Worm (Caenorhabditis elegans) whole organism, late embryonic: Measurements from ENCODE around the gene ncap-1.

Experiments
- C08G9.2 ChIP-seq: sonication (generic microtip); optimal IDR thresholded peaks from 2 replicates; lab custom pipeline; 2016; ENCODE audit warnings: mild to moderate bottlenecking, missing genetic modification characterization, moderate library complexity, missing compliant biosample characterization
- K02D7.2 ChIP-seq: sonication (generic microtip); optimal IDR thresholded peaks from 2 replicates; lab custom pipeline; 2017; ENCODE audit warnings: mild to moderate bottlenecking, missing genetic modification characterization, missing compliant biosample characterization
- Y22D7AL.16 ChIP-seq: sonication (generic microtip); optimal IDR thresholded peaks from 2 replicates; lab custom pipeline; 2016; ENCODE audit warnings: missing genetic modification characterization, missing compliant biosample characterization
- ahr-1 ChIP-seq: sonication (generic microtip); optimal IDR thresholded peaks from 2 replicates; lab custom pipeline; 2016; ENCODE audit warnings: missing genetic modification characterization, missing compliant biosample characterization
- ama-1 ChIP-seq: fragments of 150-350 bp; optimal IDR thresholded peaks from 2 replicates; lab custom pipeline; 2014
- ceh-14 ChIP-seq: sonication (generic microtip); optimal IDR thresholded peaks from 2 replicates; lab custom pipeline; 2016; ENCODE audit warnings: missing genotype, missing genetic modification characterization, missing compliant biosample characterization
- ceh-18 ChIP-seq: sonication (generic microtip); optimal IDR thresholded peaks from 2 replicates; lab custom pipeline; 2016; ENCODE audit warnings: missing genetic modification characterization, missing compliant biosample characterization
- ceh-19 ChIP-seq: fragments of 200-800 bp; sonication (Bioruptor generic); optimal IDR thresholded peaks from 2 replicates; lab custom pipeline; 2018; ENCODE audit warnings: mild to moderate bottlenecking, missing genetic modification characterization, missing compliant biosample characterization
- ceh-34 ChIP-seq: sonication (generic microtip); optimal IDR thresholded peaks from 2 replicates; lab custom pipeline; 2016; ENCODE audit warnings: mild to moderate bottlenecking, missing genetic modification characterization, missing compliant biosample characterization
- ceh-45 ChIP-seq: fragments of 200-800 bp; sonication (Bioruptor generic); IDR thresholded peaks from 2 replicates; pipeline ENCODE4 v1.3.6; 2022; ENCODE audit warnings: missing genetic modification reagents, missing genetic modification characterization, missing compliant biosample characterization
- ceh-48 ChIP-seq: sonication (generic microtip); optimal IDR thresholded peaks from 2 replicates; lab custom pipeline; 2016; ENCODE audit warnings: missing genetic modification characterization, inconsistent platforms, missing compliant biosample characterization
- ceh-6 ChIP-seq: fragments of 200-800 bp; sonication (Bioruptor generic); optimal IDR thresholded peaks from 2 replicates; lab custom pipeline; 2018; ENCODE audit warnings: mild to moderate bottlenecking, missing genetic modification characterization, missing compliant biosample characterization
- elt-4 ChIP-seq: sonication (generic microtip); optimal IDR thresholded peaks from 2 replicates; lab custom pipeline; 2016; ENCODE audit warnings: missing genetic modification characterization, missing compliant biosample characterization
- ets-4 ChIP-seq: sonication (generic microtip); optimal IDR thresholded peaks from 2 replicates; lab custom pipeline; 2016; ENCODE audit warnings: missing genetic modification characterization, missing compliant biosample characterization
- fax-1 ChIP-seq: sonication (generic microtip); optimal IDR thresholded peaks from 2 replicates; lab custom pipeline; 2016; ENCODE audit warnings: missing genotype, missing genetic modification characterization, missing compliant biosample characterization
- fkh-6 ChIP-seq: sonication (generic microtip); optimal IDR thresholded peaks from 2 replicates; lab custom pipeline; 2016; ENCODE audit warnings: missing genetic modification characterization, missing compliant biosample characterization
- gmeb-2 ChIP-seq: sonication (generic microtip); optimal IDR thresholded peaks from 2 replicates; lab custom pipeline; 2016; ENCODE audit warnings: missing genetic modification characterization, inconsistent platforms, missing compliant biosample characterization
- hlh-13 ChIP-seq: fragments of 200-800 bp; sonication (Bioruptor generic); optimal IDR thresholded peaks from 2 replicates; lab custom pipeline; 2018; ENCODE audit warnings: mild to moderate bottlenecking, missing genetic modification characterization, missing compliant biosample characterization
- hlh-15 ChIP-seq: sonication (generic microtip); optimal IDR thresholded peaks from 2 replicates; lab custom pipeline; 2016; ENCODE audit warnings: missing genetic modification characterization, missing compliant biosample characterization
- hlh-6 ChIP-seq: sonication (generic microtip); optimal IDR thresholded peaks from 2 replicates; lab custom pipeline; 2016; ENCODE audit warnings: missing genotype, missing genetic modification characterization, missing compliant biosample characterization
- lim-6 ChIP-seq: sonication (generic microtip); optimal IDR thresholded peaks from 2 replicates; lab custom pipeline; 2016; ENCODE audit warnings: missing genetic modification characterization, missing compliant biosample characterization
- lin-11 ChIP-seq: fragments of 200-800 bp; sonication (Bioruptor generic); optimal IDR thresholded peaks from 2 replicates; lab custom pipeline; 2018; ENCODE audit warnings: mild to moderate bottlenecking, missing genetic modification characterization, missing compliant biosample characterization
- madf-2 ChIP-seq: sonication (generic microtip); optimal IDR thresholded peaks from 2 replicates; lab custom pipeline; 2017; ENCODE audit warnings: missing genetic modification characterization, missing compliant biosample characterization
- mec-3 ChIP-seq: sonication (generic microtip); optimal IDR thresholded peaks from 2 replicates; lab custom pipeline; 2016; ENCODE audit warnings: borderline replicate concordance, missing genetic modification characterization, missing compliant biosample characterization
- nfya-1 ChIP-seq: sonication (generic microtip); optimal IDR thresholded peaks from 2 replicates; lab custom pipeline; 2017; ENCODE audit warnings: missing genetic modification characterization, mild to moderate bottlenecking, missing compliant biosample characterization, antibody characterized with exemption, moderate library complexity
- nhr-11 ChIP-seq: fragments of 150-350 bp; optimal IDR thresholded peaks from 2 replicates; lab custom pipeline; 2014; ENCODE audit warnings: missing biosample characterization, missing genetic modification characterization
- nhr-232 ChIP-seq: sonication (generic microtip); optimal IDR thresholded peaks from 2 replicates; lab custom pipeline; 2016; ENCODE audit warnings: missing genetic modification characterization, missing compliant biosample characterization
- pat-9 ChIP-seq: fragments of 200-800 bp; sonication (Bioruptor generic); optimal IDR thresholded peaks from 2 replicates; lab custom pipeline; 2018; ENCODE audit warnings: mild to moderate bottlenecking, missing genetic modification characterization, moderate library complexity, missing compliant biosample characterization
- pax-1 ChIP-seq: fragments of 150-350 bp; optimal IDR thresholded peaks from 2 replicates; lab custom pipeline; 2014; ENCODE audit warnings: missing biosample characterization, missing genetic modification characterization
- pha-4 ChIP-seq: fragments of 150-350 bp; optimal IDR thresholded peaks from 2 replicates; lab custom pipeline; 2018; ENCODE audit warnings: missing biosample characterization, missing genetic modification reagents, missing genetic modification characterization
- pqm-1 ChIP-seq: sonication (generic microtip); optimal IDR thresholded peaks from 2 replicates; lab custom pipeline; 2016; ENCODE audit warnings: missing genetic modification characterization, missing compliant biosample characterization
- pros-1 ChIP-seq: fragments of 150-350 bp; optimal IDR thresholded peaks from 2 replicates; lab custom pipeline; 2014; ENCODE audit warnings: missing biosample characterization, missing genetic modification reagents, missing genetic modification characterization
- ref-2 ChIP-seq: sonication (generic microtip); optimal IDR thresholded peaks from 2 replicates; lab custom pipeline; 2016; ENCODE audit warnings: missing genetic modification characterization, missing compliant biosample characterization
- sox-4 ChIP-seq: sonication (generic microtip); optimal IDR thresholded peaks from 2 replicates; lab custom pipeline; 2017; ENCODE audit warnings: mild to moderate bottlenecking, missing genetic modification characterization, inconsistent platforms, missing compliant biosample characterization
- tbx-2 ChIP-seq: sonication (generic microtip); optimal IDR thresholded peaks from 2 replicates; lab custom pipeline; 2016; ENCODE audit warnings: missing genetic modification characterization, missing compliant biosample characterization
- tbx-7 ChIP-seq: sonication (generic microtip); optimal IDR thresholded peaks from 2 replicates; lab custom pipeline; 2016; ENCODE audit warnings: missing genotype, missing genetic modification characterization, missing compliant biosample characterization
- ttx-3 ChIP-seq: sonication (generic microtip); optimal IDR thresholded peaks from 2 replicates; lab custom pipeline; 2016; ENCODE audit warnings: missing genetic modification reagents, missing genetic modification characterization, missing compliant biosample characterization
- unc-42 ChIP-seq: sonication (generic microtip); optimal IDR thresholded peaks from 2 replicates; lab custom pipeline; 2016; ENCODE audit warnings: missing genotype, missing genetic modification characterization, missing compliant biosample characterization
- unc-55 ChIP-seq: sonication (generic microtip); optimal IDR thresholded peaks from 2 replicates; lab custom pipeline; 2017; ENCODE audit warnings: missing biosample characterization, missing genetic modification reagents, missing genetic modification characterization
- zip-5 ChIP-seq: sonication (generic microtip); optimal IDR thresholded peaks from 2 replicates; lab custom pipeline; 2016; ENCODE audit warnings: missing genetic modification characterization, missing compliant biosample characterization
- ztf-16 ChIP-seq: sonication (generic microtip); optimal IDR thresholded peaks from 2 replicates; lab custom pipeline; 2017; ENCODE audit warnings: missing genetic modification characterization, missing compliant biosample characterization

Gene ncap-1

DNA sequence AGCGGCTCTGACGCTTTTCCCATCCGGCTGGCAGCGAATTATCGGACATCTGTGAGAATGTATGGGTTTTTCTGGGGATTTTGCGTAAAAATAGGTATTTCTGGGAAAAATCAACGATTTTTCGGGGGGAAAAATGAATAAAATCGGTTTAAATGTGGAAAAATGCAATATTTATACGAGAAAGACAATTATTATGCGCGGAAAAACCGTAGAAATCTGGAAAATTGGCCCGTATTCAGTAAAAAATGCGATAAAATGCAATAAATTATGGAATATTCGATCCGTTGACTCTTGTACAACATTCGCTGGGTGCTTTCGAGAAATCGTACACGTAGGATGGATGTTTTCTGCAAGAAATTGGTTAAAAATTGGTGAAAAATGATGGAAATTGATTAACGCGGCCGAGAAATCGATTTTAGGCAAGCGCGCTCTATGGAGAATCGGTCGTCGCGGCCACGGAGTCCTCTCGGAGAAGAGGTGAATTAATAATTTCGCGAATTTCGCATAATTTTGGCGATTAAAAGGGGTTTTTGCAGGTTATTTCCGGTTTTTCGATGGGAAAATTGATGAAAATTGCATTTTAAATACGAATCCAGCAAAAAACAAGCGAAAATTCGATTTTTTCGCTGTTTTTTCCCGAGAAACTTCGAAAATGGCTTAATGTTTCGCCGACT lies 30.0 kb downstream of the ncap-1 start, which contains the start of gene pinn-1 (continued):
- TF ChIP-seq ceh-6 (GFP tag; lab: Kevin White, UChicago): no peak
- TF ChIP-seq hlh-15 (tag; lab: Kevin White, UChicago): no peak
- TF ChIP-seq mec-3 (tag; lab: Kevin White, UChicago): peak; percentile 68
- no peak for TF ChIP-seq ttx-3
- no peak for TF ChIP-seq pax-1 (tag; lab: Kevin White, UChicago)
- TF ChIP-seq ceh-45 (GFP tag; lab: Robert Waterston, UW): no peak
- TF ChIP-seq ceh-19 (GFP tag; lab: Kevin White, UChicago): no peak
- peak; percentile 44 for TF ChIP-seq fax-1
- peak; percentile 84 for TF ChIP-seq ceh-14
- no peak for TF ChIP-seq gmeb-2 (tag; lab: Kevin White, UChicago)
- TF ChIP-seq ceh-34 (tag; lab: Kevin White, UChicago): peak; percentile 46
- no peak for TF ChIP-seq ama-1
- peak; percentile 68 for TF ChIP-seq hlh-6 (tag; lab: Kevin White, UChicago)
- TF ChIP-seq ztf-16: peak; percentile 53
- no peak for TF ChIP-seq sox-4 (tag; lab: Kevin White, UChicago)
- TF ChIP-seq pat-9 (tag; lab: Kevin White, UChicago): no peak
- TF ChIP-seq unc-42 (tag; lab: Kevin White, UChicago): peak; percentile 70
- no peak for TF ChIP-seq K02D7.2 (tag; lab: Kevin White, UChicago)
- TF ChIP-seq tbx-7 (tag; lab: Kevin White, UChicago): peak; percentile 94
- peak; percentile 99 for TF ChIP-seq C08G9.2
- peak; percentile 13 for TF ChIP-seq ahr-1 (tag; lab: Kevin White, UChicago)
- TF ChIP-seq tbx-2 (tag; lab: Kevin White, UChicago): peak; percentile 86
- TF ChIP-seq ceh-18: peak; percentile 57
- TF ChIP-seq unc-55 (GFP tag; lab: Kevin White, UChicago): peak; percentile 19
- TF ChIP-seq nhr-232 (tag; lab: Kevin White, UChicago): no peak
- no peak for TF ChIP-seq pha-4 (tag; lab: Kevin White, UChicago)
- no peak for TF ChIP-seq hlh-13 (GFP tag; lab: Kevin White, UChicago)
- TF ChIP-seq pros-1 (tag; lab: Kevin White, UChicago): peak; percentile 45
- peak; percentile 76 for TF ChIP-seq zip-5 (tag; lab: Kevin White, UChicago)

DNA sequence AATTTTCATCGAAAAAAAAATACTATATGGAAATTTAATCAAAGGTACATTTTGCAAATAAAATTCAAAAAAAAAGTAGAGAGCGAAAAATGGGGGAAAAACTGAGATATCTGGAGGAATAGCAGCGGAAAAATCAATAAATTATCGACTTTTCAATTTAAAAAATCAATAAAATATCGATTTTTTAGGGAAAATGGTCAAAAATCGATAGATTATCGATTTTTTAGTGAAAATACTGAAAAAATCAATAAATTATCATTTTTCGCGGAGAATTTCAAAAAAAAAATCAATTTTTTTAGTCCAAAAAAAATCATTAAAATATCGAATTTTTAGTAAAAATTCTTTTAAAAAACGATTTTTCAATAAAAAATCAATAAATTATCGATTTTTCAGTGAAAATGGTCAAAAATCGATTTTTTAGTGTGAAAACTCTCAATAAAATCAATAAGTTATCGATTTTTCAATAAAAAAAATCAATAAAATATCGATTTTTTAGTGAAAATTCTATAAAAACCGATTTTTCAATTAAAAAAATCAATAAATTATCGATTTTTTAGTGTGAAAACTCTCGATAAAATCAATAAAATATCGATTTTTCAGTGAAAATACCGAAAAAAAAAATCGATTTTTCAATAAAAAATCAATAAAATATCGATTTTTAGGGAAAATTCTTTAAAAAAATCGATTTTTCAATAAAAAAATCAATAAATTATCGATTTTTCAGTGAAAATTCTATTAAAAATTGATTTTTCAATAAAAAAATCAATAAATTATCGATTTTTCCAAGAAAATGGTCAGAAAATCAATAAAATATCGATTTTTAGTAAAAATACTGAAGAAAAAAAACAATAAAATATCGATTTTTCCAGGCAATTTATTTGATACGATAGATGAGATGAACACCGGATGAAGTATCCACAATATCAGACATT lies 33.3 kb downstream of the ncap-1 start:
- TF ChIP-seq nhr-11 (no peak), ceh-48 (tag; lab: Kevin White, UChicago) (peak; percentile 23)

DNA sequence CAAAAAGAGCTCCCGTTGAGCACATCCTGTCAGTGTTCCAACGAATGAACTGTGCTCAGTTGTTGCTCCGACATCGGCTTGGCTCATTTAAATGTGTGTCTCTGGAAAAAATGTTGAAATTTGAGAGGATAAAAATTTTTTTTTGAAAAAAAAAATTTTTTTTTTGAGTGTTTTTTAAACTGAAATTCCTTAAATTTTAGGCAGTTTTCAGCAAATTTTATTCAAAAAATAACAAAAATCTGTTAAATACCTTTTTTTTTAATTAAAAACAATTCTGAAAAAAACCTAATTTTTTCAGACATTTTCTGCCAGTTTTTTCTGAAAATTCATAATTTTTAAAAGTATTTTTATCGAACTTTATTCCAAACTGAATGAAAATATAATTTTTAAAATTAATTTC lies 34.3 kb downstream of the ncap-1 start, which contains the start of gene pigw-1:
pigw-1 (minus strand) TSS at position 101 of the 400 bp plus-strand sequence.
- TF ChIP-seq pqm-1 (tag; lab: Kevin White, UChicago) (no peak), zip-5 (tag; lab: Kevin White, UChicago) (no peak), ztf-16 (no peak), lin-11 (tag; lab: Kevin White, UChicago) (no peak), ref-2 (tag; lab: Kevin White, UChicago) (no peak), elt-4 (tag; lab: Kevin White, UChicago) (no peak), fkh-6 (no peak), madf-2 (tag; lab: Kevin White, UChicago) (no peak), ets-4 (tag; lab: Kevin White, UChicago) (no peak), hlh-15 (tag; lab: Kevin White, UChicago) (no peak), nhr-232 (tag; lab: Kevin White, UChicago) (no peak), Y22D7AL.16 (tag; lab: Kevin White, UChicago) (no peak), nfya-1 (tag; lab: Kevin White, UChicago) (no peak), lim-6 (tag; lab: Kevin White, UChicago) (no peak)
